Worm (Caenorhabditis elegans) whole organism, young adult: Measurements from ENCODE around the gene rap-2.

Source experiments
- B0336.3 ChIP-seq: fragments of 200-800 bp; sonication (Bioruptor generic); IDR thresholded peaks from 2 replicates; pipeline ENCODE4 v1.3.6; 2022; ENCODE audit warnings: missing genetic modification characterization, missing compliant biosample characterization
- C17E4.6 ChIP-seq: fragments of 200-800 bp; sonication (Bioruptor generic); IDR thresholded peaks from 2 replicates; pipeline ENCODE4 v1.3.6; 2022; ENCODE audit warnings: missing genetic modification reagents, missing genetic modification characterization, missing compliant biosample characterization
- F33H1.4 ChIP-seq: fragments of 200-800 bp; sonication (Bioruptor generic); IDR thresholded peaks from 2 replicates; pipeline ENCODE4 v1.3.6; 2022; ENCODE audit warnings: missing genetic modification reagents, missing genetic modification characterization, missing compliant biosample characterization
- F37B4.10 ChIP-seq: fragments of 200-800 bp; sonication (Bioruptor generic); IDR thresholded peaks from 2 replicates; pipeline ENCODE4 v1.3.6; 2022; ENCODE audit warnings: missing genetic modification characterization, missing compliant biosample characterization
- F57A8.1 ChIP-seq: fragments of 200-800 bp; sonication (Bioruptor generic); optimal IDR thresholded peaks from 2 replicates; lab custom pipeline; 2018; ENCODE audit warnings: mild to moderate bottlenecking, missing genetic modification characterization, moderate library complexity, missing compliant biosample characterization
- K11D2.4 ChIP-seq: fragments of 200-800 bp; sonication (Bioruptor generic); IDR thresholded peaks from 2 replicates; pipeline ENCODE4 v1.3.6; 2022; ENCODE audit warnings: missing genetic modification reagents, missing genetic modification characterization, missing compliant biosample characterization
- Y53F4B.3 ChIP-seq: fragments of 200-800 bp; sonication (Bioruptor generic); IDR thresholded peaks from 2 replicates; pipeline ENCODE4 v1.3.6; 2022; ENCODE audit warnings: missing genetic modification reagents, missing genetic modification characterization, missing compliant biosample characterization
- Y67H2A.10 ChIP-seq: fragments of 200-800 bp; sonication (Bioruptor generic); conservative IDR thresholded peaks from 2 replicates; pipeline ENCODE4 v1.3.6; 2022; ENCODE audit warnings: missing genetic modification reagents, missing genetic modification characterization, missing compliant biosample characterization
- ZK185.1 ChIP-seq: sonication (generic microtip); optimal IDR thresholded peaks from 2 replicates; lab custom pipeline; 2016; ENCODE audit warnings: mild to moderate bottlenecking, missing genetic modification characterization, missing compliant biosample characterization; ENCODE audit not compliant: poor library complexity, severe bottlenecking
- aptf-2 ChIP-seq: fragments of 200-800 bp; sonication (Bioruptor generic); conservative IDR thresholded peaks from 2 replicates; pipeline ENCODE4 v1.3.6; 2022; ENCODE audit warnings: missing genetic modification reagents, missing genetic modification characterization, missing compliant biosample characterization
- atf-7 ChIP-seq: sonication (generic microtip); optimal IDR thresholded peaks from 2 replicates; lab custom pipeline; 2017; ENCODE audit warnings: mild to moderate bottlenecking, missing genetic modification characterization, missing compliant biosample characterization
- attf-5 ChIP-seq: fragments of 200-800 bp; sonication (Bioruptor generic); optimal IDR thresholded peaks from 2 replicates; lab custom pipeline; 2018; ENCODE audit warnings: mild to moderate bottlenecking, missing genetic modification characterization, missing compliant biosample characterization
- cebp-2 ChIP-seq: fragments of 200-800 bp; sonication (Bioruptor generic); IDR thresholded peaks from 2 replicates; pipeline ENCODE4 v1.3.6; 2022; ENCODE audit warnings: missing genetic modification characterization, missing compliant biosample characterization
- ceh-58 ChIP-seq: fragments of 200-800 bp; sonication (Bioruptor generic); IDR thresholded peaks from 2 replicates; pipeline ENCODE4 v1.3.6; 2022; ENCODE audit warnings: missing genetic modification characterization, missing compliant biosample characterization
- ceh-91 ChIP-seq: fragments of 200-800 bp; sonication (Bioruptor generic); IDR thresholded peaks from 2 replicates; pipeline ENCODE4 v1.3.6; 2022; ENCODE audit warnings: missing genetic modification reagents, missing genetic modification characterization, missing compliant biosample characterization
- dox-1 ChIP-seq: fragments of 200-800 bp; sonication (Bioruptor generic); IDR thresholded peaks from 2 replicates; pipeline ENCODE4 v1.3.6; 2022; ENCODE audit warnings: missing genetic modification reagents, missing genetic modification characterization, missing compliant biosample characterization
- dpff-1 ChIP-seq: sonication (generic microtip); optimal IDR thresholded peaks from 2 replicates; lab custom pipeline; 2017; ENCODE audit warnings: mild to moderate bottlenecking, missing genetic modification characterization, missing compliant biosample characterization
- egl-44 ChIP-seq: fragments of 200-800 bp; sonication (Bioruptor generic); IDR thresholded peaks from 2 replicates; pipeline ENCODE4 v1.3.6; 2022; ENCODE audit warnings: missing genetic modification reagents, missing genetic modification characterization, missing compliant biosample characterization
- fkh-3 ChIP-seq: sonication (generic microtip); optimal IDR thresholded peaks from 2 replicates; lab custom pipeline; 2016; ENCODE audit warnings: mild to moderate bottlenecking, missing genetic modification characterization, missing compliant biosample characterization
- gei-17 ChIP-seq: fragments of 200-800 bp; sonication (Bioruptor generic); optimal IDR thresholded peaks from 2 replicates; lab custom pipeline; 2018; ENCODE audit warnings: mild to moderate bottlenecking, missing genetic modification characterization, missing compliant biosample characterization
- hlh-12 ChIP-seq: sonication (generic microtip); optimal IDR thresholded peaks from 2 replicates; lab custom pipeline; 2016; ENCODE audit warnings: missing genetic modification characterization, missing compliant biosample characterization
- let-526 ChIP-seq: fragments of 200-800 bp; sonication (Bioruptor generic); IDR thresholded peaks from 2 replicates; pipeline ENCODE4 v1.3.6; 2022; ENCODE audit warnings: missing genetic modification reagents, missing genetic modification characterization, missing compliant biosample characterization
- lin-40 ChIP-seq: sonication (generic microtip); optimal IDR thresholded peaks from 2 replicates; lab custom pipeline; 2016; ENCODE audit warnings: missing genetic modification characterization, mild to moderate bottlenecking, missing compliant biosample characterization, missing genotype, missing genetic modification reagents
- lin-54 ChIP-seq: fragments of 200-800 bp; sonication (Bioruptor generic); optimal IDR thresholded peaks from 2 replicates; lab custom pipeline; 2018; ENCODE audit warnings: mild to moderate bottlenecking, missing genetic modification characterization, missing compliant biosample characterization
- lir-1 ChIP-seq: fragments of 200-800 bp; sonication (Bioruptor generic); conservative IDR thresholded peaks from 2 replicates; pipeline ENCODE4 v1.3.6; 2022; ENCODE audit warnings: missing genetic modification reagents, missing genetic modification characterization, missing compliant biosample characterization
- lsl-1 ChIP-seq: fragments of 200-800 bp; sonication (Bioruptor generic); optimal IDR thresholded peaks from 2 replicates; lab custom pipeline; 2018; ENCODE audit warnings: mild to moderate bottlenecking, missing genetic modification characterization, moderate library complexity, missing compliant biosample characterization
- madf-8 ChIP-seq: fragments of 200-800 bp; sonication (Bioruptor generic); conservative IDR thresholded peaks from 2 replicates; pipeline ENCODE4 v1.3.6; 2022; ENCODE audit warnings: missing genetic modification reagents, missing genetic modification characterization, missing compliant biosample characterization
- mel-28 ChIP-seq: sonication (generic microtip); optimal IDR thresholded peaks from 2 replicates; lab custom pipeline; 2016; ENCODE audit warnings: borderline replicate concordance, mild to moderate bottlenecking, missing genetic modification characterization, missing compliant biosample characterization
- mes-4 ChIP-seq: sonication (generic microtip); optimal IDR thresholded peaks from 2 replicates; lab custom pipeline; 2016; ENCODE audit warnings: missing genotype, missing genetic modification characterization, missing compliant biosample characterization
- mxl-1 ChIP-seq: sonication (generic microtip); optimal IDR thresholded peaks from 2 replicates; lab custom pipeline; 2016; ENCODE audit warnings: missing genetic modification characterization, missing compliant biosample characterization
- nfya-1 ChIP-seq: sonication (generic microtip); optimal IDR thresholded peaks from 2 replicates; lab custom pipeline; 2017; ENCODE audit warnings: antibody characterized with exemption, missing compliant biosample characterization, missing genetic modification characterization, borderline replicate concordance; ENCODE audit not compliant: insufficient read depth
- nfya-2 ChIP-seq: fragments of 200-800 bp; sonication (Bioruptor generic); IDR thresholded peaks from 2 replicates; pipeline ENCODE4 v1.3.6; 2022; ENCODE audit warnings: missing genetic modification reagents, missing genetic modification characterization, missing compliant biosample characterization
- nfyb-1 ChIP-seq: fragments of 200-800 bp; sonication (Bioruptor generic); IDR thresholded peaks from 2 replicates; pipeline ENCODE4 v1.3.6; 2022; ENCODE audit warnings: missing genetic modification reagents, missing genetic modification characterization, missing compliant biosample characterization
- nhr-120 ChIP-seq: fragments of 200-800 bp; sonication (Bioruptor generic); IDR thresholded peaks from 2 replicates; pipeline ENCODE4 v1.3.6; 2022; ENCODE audit warnings: missing genetic modification characterization, missing compliant biosample characterization
- pha-4 ChIP-seq: fragments of 150-350 bp; sonication (generic microtip); optimal IDR thresholded peaks from 2 replicates; lab custom pipeline; 2014; ENCODE audit warnings: missing biosample characterization, missing genetic modification reagents, missing genetic modification characterization
- rpc-1 ChIP-seq, 2 experiments: fragments of 150-350 bp in 1 of 2; sonication (generic microtip) in 1 of 2; optimal IDR thresholded peaks; 2 replicates each; lab custom pipeline; 2014 to 2018; ENCODE audit warnings: missing biosample characterization in 1 of 2, missing genetic modification characterization in 1 of 2, missing genetic modification reagents in 1 of 2, missing genotype in 1 of 2
- snpc-1.3 ChIP-seq: sonication (generic microtip); optimal IDR thresholded peaks from 2 replicates; lab custom pipeline; 2017; ENCODE audit warnings: missing genetic modification characterization, mild to moderate bottlenecking, missing compliant biosample characterization, antibody characterized with exemption, moderate library complexity, missing genotype, missing genetic modification reagents; ENCODE audit not compliant: insufficient read depth
- snpc-3.4 ChIP-seq: sonication (generic microtip); optimal IDR thresholded peaks from 2 replicates; lab custom pipeline; 2017; ENCODE audit warnings: missing genetic modification characterization, mild to moderate bottlenecking, missing compliant biosample characterization, antibody characterized with exemption, moderate library complexity, missing genotype, missing genetic modification reagents
- snpc-4 ChIP-seq, 5 experiments: fragments of 150-350 bp in 1 of 5; sonication (generic microtip) in 4 of 5; optimal IDR thresholded peaks; 2 replicates each; lab custom pipeline; 2014 to 2018; ENCODE audit warnings: missing genetic modification characterization in 5 of 5, missing biosample characterization in 3 of 5, antibody characterized with exemption in 2 of 5, mild to moderate bottlenecking in 2 of 5, missing compliant biosample characterization in 2 of 5, missing genotype in 2 of 5, moderate library complexity in 2 of 5, missing genetic modification reagents in 1 of 5
- somi-1 ChIP-seq: fragments of 200-800 bp; sonication (Bioruptor generic); optimal IDR thresholded peaks from 2 replicates; lab custom pipeline; 2018; ENCODE audit warnings: mild to moderate bottlenecking, missing genetic modification characterization, missing compliant biosample characterization
- tbx-9 ChIP-seq: sonication (generic microtip); optimal IDR thresholded peaks from 2 replicates; lab custom pipeline; 2016; ENCODE audit warnings: borderline replicate concordance, missing genetic modification characterization, inconsistent platforms, missing compliant biosample characterization
- tlf-1 ChIP-seq: fragments of 200-800 bp; sonication (Bioruptor generic); optimal IDR thresholded peaks from 2 replicates; lab custom pipeline; 2018; ENCODE audit warnings: mild to moderate bottlenecking, missing genetic modification characterization, missing compliant biosample characterization
- unc-130 ChIP-seq: sonication (generic microtip); optimal IDR thresholded peaks from 2 replicates; lab custom pipeline; 2016; ENCODE audit warnings: missing genetic modification reagents, missing genetic modification characterization, missing compliant biosample characterization
- xnd-1 ChIP-seq: sonication (generic microtip); optimal IDR thresholded peaks from 2 replicates; lab custom pipeline; 2016; ENCODE audit warnings: missing genotype, missing genetic modification reagents, missing genetic modification characterization, missing compliant biosample characterization
- zim-3 ChIP-seq: sonication (generic microtip); optimal IDR thresholded peaks from 2 replicates; lab custom pipeline; 2017; ENCODE audit warnings: mild to moderate bottlenecking, missing genetic modification characterization, moderate library complexity, missing compliant biosample characterization
- ztf-25 ChIP-seq: fragments of 200-800 bp; sonication (Bioruptor generic); IDR thresholded peaks from 2 replicates; pipeline ENCODE4 v1.3.6; 2022; ENCODE audit warnings: missing genetic modification reagents, missing genetic modification characterization, missing compliant biosample characterization

rap-2 gene

ce11 chrV:15060595-15060994, 3.3 kb downstream of the rap-2 start:
- TF ChIP-seq ztf-25 (GFP tag; lab: Robert Waterston, UW), result no peak
- TF ChIP-seq ceh-58, result no peak
- TF ChIP-seq cebp-2 (GFP tag; lab: Robert Waterston, UW), result no peak
- peak; percentile 55; the same call in 1 of the 2 replicates for TF ChIP-seq F33H1.4 (GFP tag; lab: Robert Waterston, UW)
- peak; percentile 77 for TF ChIP-seq lsl-1 (GFP tag; lab: Kevin White, UChicago)

ce11 chrV:15059534-15059933, 4.4 kb downstream of the rap-2 start, which contains the start of the genes mcm-3 and C25D7.15:
mcm-3 (minus strand) TSS chrV:15059599.
C25D7.15 (plus strand) TSS chrV:15059808.
- TF ChIP-seq pha-4 (tag; lab: Kevin White, UChicago), result no peak
- no peak for TF ChIP-seq nfya-1 (tag; lab: Kevin White, UChicago)
- TF ChIP-seq mxl-1 (tag; lab: Kevin White, UChicago), result no peak
- TF ChIP-seq Y67H2A.10 (GFP tag; lab: Robert Waterston, UW), result no peak
- no peak for TF ChIP-seq ZK185.1
- TF ChIP-seq let-526 (GFP tag; lab: Robert Waterston, UW), result no peak
- no peak for TF ChIP-seq hlh-12
- TF ChIP-seq xnd-1 (tag; lab: Kevin White, UChicago), result peak; percentile 72
- TF ChIP-seq mel-28 (tag; lab: Kevin White, UChicago), result no peak
- peak; percentile 90 for TF ChIP-seq madf-8 (GFP tag; lab: Robert Waterston, UW)
- no peak for TF ChIP-seq aptf-2 (GFP tag; lab: Robert Waterston, UW)
- TF ChIP-seq rpc-1 (optimal IDR thresholded peaks at IDR 0.05; lab: Kevin White, UChicago), result no peak
- TF ChIP-seq rpc-1 (tag; optimal IDR thresholded peaks at IDR 0.05; lab: Kevin White, UChicago), result no peak
- TF ChIP-seq ceh-58, result no peak
- TF ChIP-seq dox-1 (GFP tag; lab: Robert Waterston, UW), result peak; percentile 69; the same call in 1 of the 2 replicates
- no peak for TF ChIP-seq C17E4.6 (GFP tag; lab: Robert Waterston, UW)
- no peak for TF ChIP-seq snpc-4 (GFP tag; optimal IDR thresholded peaks at IDR 0.05; lab: Kevin White, UChicago)
- peak in 1 of 4 experiments; percentile 42 for TF ChIP-seq snpc-4 (tag; optimal IDR thresholded peaks at IDR 0.05; lab: Kevin White, UChicago)
- TF ChIP-seq Y53F4B.3 (GFP tag; lab: Robert Waterston, UW), result no peak
- no peak for TF ChIP-seq nfyb-1
- no peak for TF ChIP-seq lir-1 (GFP tag; lab: Robert Waterston, UW)
- no peak for TF ChIP-seq dpff-1 (tag; lab: Kevin White, UChicago)
- no peak for TF ChIP-seq somi-1 (GFP tag; lab: Kevin White, UChicago)
- no peak for TF ChIP-seq lin-40
- no peak for TF ChIP-seq atf-7 (tag; lab: Kevin White, UChicago)
- TF ChIP-seq snpc-1.3, result peak; percentile 27
- TF ChIP-seq B0336.3 (GFP tag; lab: Robert Waterston, UW), result peak; percentile 50; the same call in 1 of the 2 replicates
- no peak for TF ChIP-seq attf-5 (GFP tag; lab: Kevin White, UChicago)
- no peak for TF ChIP-seq nhr-120
- TF ChIP-seq tlf-1 (GFP tag; lab: Kevin White, UChicago), result peak; percentile 68
- peak; percentile 84 for TF ChIP-seq snpc-3.4
- no peak for TF ChIP-seq egl-44 (GFP tag; lab: Robert Waterston, UW)
- TF ChIP-seq zim-3 (tag; lab: Kevin White, UChicago), result no peak
- TF ChIP-seq mes-4 (tag; lab: Kevin White, UChicago), result no peak
- TF ChIP-seq F33H1.4 (GFP tag; lab: Robert Waterston, UW), result peak; percentile 75
- no peak for TF ChIP-seq gei-17 (GFP tag; lab: Kevin White, UChicago)
- no peak for TF ChIP-seq nfya-2
- no peak for TF ChIP-seq tbx-9
- TF ChIP-seq lin-54 (GFP tag; lab: Kevin White, UChicago), result peak; percentile 80
- no peak for TF ChIP-seq F37B4.10
- TF ChIP-seq unc-130, result peak; percentile 0
- no peak for TF ChIP-seq F57A8.1 (GFP tag; lab: Kevin White, UChicago)
- TF ChIP-seq ceh-91, result peak; percentile 89
- no peak for TF ChIP-seq K11D2.4
- no peak for TF ChIP-seq cebp-2 (GFP tag; lab: Robert Waterston, UW)
- no peak for TF ChIP-seq fkh-3
